Worm (Caenorhabditis elegans): ENCODE results near the gene srh-71.

- no peak for TF ChIP-seq him-1 (tag; optimal IDR thresholded peaks at IDR 0.05)
- no peak for TF ChIP-seq dao-5 (tag; optimal IDR thresholded peaks at IDR 0.05)
Measured at ce11 chrII:3110099-3110498, 13.2 kb upstream of the srh-71 start.
